Worm (Caenorhabditis elegans) whole organism, midembryonic: ENCODE data around the gene C34B4.2.

Experiments used
- klf-2 ChIP-seq: fragments of 200-800 bp; sonication (Bioruptor generic); conservative IDR thresholded peaks from 2 replicates; pipeline ENCODE4 v1.3.6; 2022; ENCODE audit warnings: missing genetic modification reagents, missing genetic modification characterization, missing compliant biosample characterization
- med-1 ChIP-seq: sonication (generic microtip); optimal IDR thresholded peaks from 2 replicates; lab custom pipeline; 2017; ENCODE audit warnings: missing genetic modification characterization, mild to moderate bottlenecking, missing compliant biosample characterization, antibody characterized with exemption, missing genetic modification reagents; ENCODE audit not compliant: insufficient read depth
- tab-1 ChIP-seq: fragments of 200-800 bp; sonication (Bioruptor generic); IDR thresholded peaks from 2 replicates; pipeline ENCODE4 v1.3.6; 2022; ENCODE audit warnings: missing genetic modification characterization, missing compliant biosample characterization

ce11 chrV:13105840-13106429 is 23.1 kb downstream of the C34B4.2 start:
- no peak for TF ChIP-seq klf-2 (GFP tag; lab: Robert Waterston, UW)
- no peak for TF ChIP-seq tab-1
- TF ChIP-seq med-1 (GFP tag; lab: Kevin White, UChicago) = no peak
